Worm (Caenorhabditis elegans): Measurements from ENCODE around the gene adm-2.

adm-2 gene

ce11 chrX:13669641-13670040 lies 18.1 kb upstream of the adm-2 start (continued):
- TF ChIP-seq pax-1 (tag; optimal IDR thresholded peaks at IDR 0.05) (peak; percentile 56), F13H6.1 (tag; optimal IDR thresholded peaks at IDR 0.05) (no peak), sdc-2 (tag; optimal IDR thresholded peaks at IDR 0.05) (peak; percentile 72), C38D4.7 (GFP tag; optimal IDR thresholded peaks at IDR 0.05) (no peak)

ce11 chrX:13670966-13671365 lies 16.8 kb upstream of the adm-2 start:
- no peak for TF ChIP-seq gmeb-2 (tag; optimal IDR thresholded peaks at IDR 0.05)
- peak; percentile 8 for TF ChIP-seq ceh-18 (tag; optimal IDR thresholded peaks at IDR 0.05)
- no peak for TF ChIP-seq dmd-4 (tag; optimal IDR thresholded peaks at IDR 0.05; ENCODE audit: borderline replicate concordance)

- no peak for TF ChIP-seq ceh-18 (tag; optimal IDR thresholded peaks at IDR 0.05)
- TF ChIP-seq sox-2 (GFP tag; IDR thresholded peaks at IDR 0.05) = no peak
- TF ChIP-seq pha-4 (tag; optimal IDR thresholded peaks at IDR 0.05) = no peak
- no peak for TF ChIP-seq pag-3 (tag; optimal IDR thresholded peaks at IDR 0.05; ENCODE audit: borderline replicate concordance)
- no peak for TF ChIP-seq nfya-1 (tag; optimal IDR thresholded peaks at IDR 0.05)
- TF ChIP-seq ama-1 (optimal IDR thresholded peaks at IDR 0.05) = no peak
- no peak for TF ChIP-seq pat-9 (tag; optimal IDR thresholded peaks at IDR 0.05)
- TF ChIP-seq ceh-14 (tag; optimal IDR thresholded peaks at IDR 0.05) = no peak
- no peak for TF ChIP-seq npax-4 (tag; optimal IDR thresholded peaks at IDR 0.05)
- TF ChIP-seq nhr-232 (tag; optimal IDR thresholded peaks at IDR 0.05) = no peak
- no peak for TF ChIP-seq Y22D7AL.16 (tag; optimal IDR thresholded peaks at IDR 0.05)
- no peak for TF ChIP-seq ceh-30 (tag; optimal IDR thresholded peaks at IDR 0.05)
- TF ChIP-seq mec-3 (tag; optimal IDR thresholded peaks at IDR 0.05; ENCODE audit: borderline replicate concordance) = no peak
- no peak for TF ChIP-seq sdc-2 (tag; optimal IDR thresholded peaks at IDR 0.05)
- no peak for TF ChIP-seq tbx-7 (tag; optimal IDR thresholded peaks at IDR 0.05)
- no peak for TF ChIP-seq unc-55 (GFP tag; optimal IDR thresholded peaks at IDR 0.05)
- TF ChIP-seq dve-1 (tag; optimal IDR thresholded peaks at IDR 0.05) = no peak
- no peak for TF ChIP-seq pqm-1 (tag; optimal IDR thresholded peaks at IDR 0.05)
- no peak for TF ChIP-seq gmeb-2 (tag; optimal IDR thresholded peaks at IDR 0.05)
Observed at ce11 chrX:13672622-13673021, 15.1 kb upstream of the adm-2 start.

ce11 chrX:13675444-13675843 lies 12.3 kb upstream of the adm-2 start:
- TF ChIP-seq sox-2 (GFP tag; IDR thresholded peaks at IDR 0.05) (no peak), ceh-31 (tag; optimal IDR thresholded peaks at IDR 0.05) (peak; percentile 53), unc-3 (GFP tag; conservative IDR thresholded peaks at IDR 0.05) (no peak), unc-3 (tag; optimal IDR thresholded peaks at IDR 0.05) (no peak), ceh-34 (tag; optimal IDR thresholded peaks at IDR 0.05) (peak; percentile 23), gmeb-2 (tag; optimal IDR thresholded peaks at IDR 0.05) (no peak), ceh-22 (tag; optimal IDR thresholded peaks at IDR 0.05) (no peak), nhr-232 (tag; optimal IDR thresholded peaks at IDR 0.05) (no peak), unc-55 (GFP tag; optimal IDR thresholded peaks at IDR 0.05) (no peak), ceh-48 (tag; optimal IDR thresholded peaks at IDR 0.05) (no peak), mec-3 (tag; optimal IDR thresholded peaks at IDR 0.05; ENCODE audit: borderline replicate concordance) (no peak), che-1 (tag; optimal IDR thresholded peaks at IDR 0.05) (no peak), syd-9 (tag; optimal IDR thresholded peaks at IDR 0.05) (no peak), nhr-11 (tag; optimal IDR thresholded peaks at IDR 0.05) (no peak), sox-4 (tag; optimal IDR thresholded peaks at IDR 0.05) (no peak), ceh-30 (tag; optimal IDR thresholded peaks at IDR 0.05) (no peak), ceh-19 (GFP tag; optimal IDR thresholded peaks at IDR 0.05) (no peak), tbx-7 (tag; optimal IDR thresholded peaks at IDR 0.05) (no peak), hlh-6 (tag; optimal IDR thresholded peaks at IDR 0.05) (no peak), fax-1 (tag; optimal IDR thresholded peaks at IDR 0.05) (peak; percentile 17), ets-4 (tag; optimal IDR thresholded peaks at IDR 0.05) (no peak), nfya-1 (tag; optimal IDR thresholded peaks at IDR 0.05) (peak; percentile 38), C08G9.2 (tag; optimal IDR thresholded peaks at IDR 0.05) (peak; percentile 23), rnt-1 (tag; optimal IDR thresholded peaks at IDR 0.05) (no peak), hlh-30 (tag; optimal IDR thresholded peaks at IDR 0.05; ENCODE audit: insufficient read depth) (peak; percentile 25), lin-11 (tag; optimal IDR thresholded peaks at IDR 0.05) (no peak), pros-1 (tag; optimal IDR thresholded peaks at IDR 0.05) (peak; percentile 33), C38D4.7 (GFP tag; optimal IDR thresholded peaks at IDR 0.05) (no peak), ceh-14 (tag; optimal IDR thresholded peaks at IDR 0.05) (no peak), npax-4 (tag; optimal IDR thresholded peaks at IDR 0.05) (no peak), F13H6.1 (tag; optimal IDR thresholded peaks at IDR 0.05) (no peak), T23F11.4 (GFP tag; optimal IDR thresholded peaks at IDR 0.05) (peak; percentile 46), tbx-2 (tag; optimal IDR thresholded peaks at IDR 0.05) (peak; percentile 42), hlh-13 (GFP tag; optimal IDR thresholded peaks at IDR 0.05) (no peak), odd-2 (tag; optimal IDR thresholded peaks at IDR 0.05) (no peak)

Data from whole organism, late embryonic.